Fruit fly (Drosophila melanogaster) whole organism, embryonic: ENCODE measurements around the gene CG4017.

Experiments used
- Adf1 ChIP-seq: fragments of 200-800 bp; sonication (Bioruptor generic); IDR thresholded peaks from 2 replicates; pipeline ENCODE4 v1.3.6; 2022; ENCODE audit warnings: missing biosample characterization, missing genetic modification characterization
- Atf3 ChIP-seq: fragments of 200-800 bp; sonication (Bioruptor generic); optimal IDR thresholded peaks from 3 replicates; lab custom pipeline; 2016; ENCODE audit warnings: missing biosample characterization, missing genetic modification characterization
- BEAF-32 ChIP-seq: fragments of 200-800 bp; sonication (Bioruptor generic); optimal IDR thresholded peaks from 3 replicates; lab custom pipeline; 2017; ENCODE audit warnings: missing biosample characterization, missing genetic modification characterization, mild to moderate bottlenecking, moderate library complexity, missing genetic modification reagents
- CG10274 ChIP-seq: fragments of 200-800 bp; sonication (Bioruptor generic); optimal IDR thresholded peaks from 3 replicates; lab custom pipeline; 2017; ENCODE audit warnings: missing biosample characterization, mild to moderate bottlenecking, missing genetic modification characterization
- CG10462 ChIP-seq: fragments of 200-800 bp; sonication (Bioruptor generic); optimal IDR thresholded peaks from 2 replicates; lab custom pipeline; 2016; ENCODE audit warnings: missing biosample characterization, missing genetic modification characterization
- CG12219 ChIP-seq: fragments of 200-800 bp; sonication (Bioruptor generic); optimal IDR thresholded peaks from 3 replicates; lab custom pipeline; 2018; ENCODE audit warnings: missing biosample characterization, mild to moderate bottlenecking, missing genetic modification characterization
- CG12299 ChIP-seq: fragments of 200-800 bp; sonication (Bioruptor generic); optimal IDR thresholded peaks from 2 replicates; lab custom pipeline; 2018; ENCODE audit warnings: missing biosample characterization, mild to moderate bottlenecking, missing genetic modification characterization
- CG1233 ChIP-seq: fragments of 200-800 bp; sonication (Bioruptor generic); optimal IDR thresholded peaks from 4 replicates; lab custom pipeline; 2018; ENCODE audit warnings: missing biosample characterization, mild to moderate bottlenecking, missing genetic modification characterization
- CG13123 ChIP-seq: fragments of 200-800 bp; sonication (Bioruptor generic); optimal IDR thresholded peaks from 2 replicates; lab custom pipeline; 2016; ENCODE audit warnings: missing biosample characterization, missing genetic modification characterization
- CG14710 ChIP-seq: fragments of 200-800 bp; sonication (Bioruptor generic); optimal IDR thresholded peaks from 3 replicates; lab custom pipeline; 2019; ENCODE audit warnings: missing biosample characterization, mild to moderate bottlenecking, missing genetic modification characterization, moderate library complexity
- CG15601 ChIP-seq: fragments of 200-800 bp; sonication (Bioruptor generic); optimal IDR thresholded peaks from 3 replicates; lab custom pipeline; 2019; ENCODE audit warnings: missing biosample characterization, mild to moderate bottlenecking, missing genetic modification characterization, moderate library complexity
- CG17186 ChIP-seq: fragments of 200-800 bp; sonication (Bioruptor generic); optimal IDR thresholded peaks from 3 replicates; lab custom pipeline; 2017; ENCODE audit warnings: missing biosample characterization, missing genetic modification reagents, missing genetic modification characterization
- CG17361 ChIP-seq: fragments of 200-800 bp; sonication (Bioruptor generic); IDR thresholded peaks from 3 replicates; pipeline ENCODE4 v1.3.6; 2022; ENCODE audit warnings: missing biosample characterization, missing genetic modification characterization
- CG17385 ChIP-seq: fragments of 200-800 bp; sonication (Bioruptor generic); optimal IDR thresholded peaks from 3 replicates; lab custom pipeline; 2018; ENCODE audit warnings: missing biosample characterization, mild to moderate bottlenecking, missing genetic modification characterization
- CG17612 ChIP-seq: fragments of 200-800 bp; sonication (Bioruptor generic); IDR thresholded peaks from 2 replicates; pipeline ENCODE4 v1.3.6; 2022; ENCODE audit warnings: missing biosample characterization, missing genetic modification characterization
- CG2199 ChIP-seq: fragments of 200-800 bp; sonication (Bioruptor generic); IDR thresholded peaks from 3 replicates; pipeline ENCODE4 v1.3.6; 2022; ENCODE audit warnings: missing biosample characterization, missing genetic modification characterization
- CG31365 ChIP-seq: fragments of 200-800 bp; sonication (Bioruptor generic); optimal IDR thresholded peaks from 2 replicates; lab custom pipeline; 2018; ENCODE audit warnings: missing biosample characterization, mild to moderate bottlenecking, missing genetic modification characterization
- CG31441 ChIP-seq: fragments of 200-800 bp; sonication (Bioruptor generic); IDR thresholded peaks from 2 replicates; pipeline ENCODE4 v1.3.6; 2022; ENCODE audit warnings: missing biosample characterization, missing genetic modification characterization
- CG34376 ChIP-seq: fragments of 200-800 bp; sonication (Bioruptor generic); optimal IDR thresholded peaks from 2 replicates; lab custom pipeline; 2018; ENCODE audit warnings: missing biosample characterization, mild to moderate bottlenecking, missing genetic modification characterization
- CG3838 ChIP-seq: fragments of 200-800 bp; sonication (Bioruptor generic); optimal IDR thresholded peaks from 3 replicates; lab custom pipeline; 2016; ENCODE audit warnings: missing biosample characterization, missing genetic modification characterization
- CG42726 ChIP-seq: fragments of 200-800 bp; sonication (Bioruptor generic); IDR thresholded peaks from 2 replicates; pipeline ENCODE4 v1.3.6; 2022; ENCODE audit warnings: missing biosample characterization, missing genetic modification characterization; ENCODE audit not compliant: partially characterized antibody
- CG4617 ChIP-seq: fragments of 200-800 bp; sonication (Bioruptor generic); optimal IDR thresholded peaks from 3 replicates; lab custom pipeline; 2016; ENCODE audit warnings: missing biosample characterization, missing genetic modification characterization, borderline replicate concordance
- CG8388 ChIP-seq: fragments of 200-800 bp; sonication (Bioruptor generic); optimal IDR thresholded peaks from 2 replicates; lab custom pipeline; 2019; ENCODE audit warnings: missing biosample characterization, mild to moderate bottlenecking, missing genetic modification characterization, moderate library complexity
- D ChIP-seq, 2 experiments: fragments of 200-800 bp in 1 of 2; fragments of >200 bp in 1 of 2; sonication (Bioruptor generic) in 1 of 2; optimal IDR thresholded peaks; 2 replicates in 1 of 2; 3 replicates in 1 of 2; lab custom pipeline; 2017; ENCODE audit warnings: mild to moderate bottlenecking in 1 of 2, missing biosample characterization in 1 of 2, missing genetic modification characterization in 1 of 2, missing genetic modification reagents in 1 of 2
- Dfd ChIP-seq, 2 experiments: fragments of >200 bp; optimal IDR thresholded peaks; 2 replicates each; lab custom pipeline; 2017; ENCODE audit warnings: missing biosample characterization in 2 of 2, missing genetic modification characterization in 2 of 2
- Dp ChIP-seq: fragments of 200-800 bp; sonication (Bioruptor generic); optimal IDR thresholded peaks from 2 replicates; lab custom pipeline; 2018; ENCODE audit warnings: missing biosample characterization, mild to moderate bottlenecking, missing genetic modification characterization, moderate library complexity
- Drgx ChIP-seq: fragments of 200-800 bp; sonication (Bioruptor generic); IDR thresholded peaks from 2 replicates; pipeline ENCODE4 v1.3.6; 2022; ENCODE audit warnings: missing biosample characterization, missing genetic modification characterization
- Hmr ChIP-seq: fragments of 200-800 bp; sonication (Bioruptor generic); optimal IDR thresholded peaks from 3 replicates; lab custom pipeline; 2017; ENCODE audit warnings: mild to moderate bottlenecking, missing biosample characterization, missing genetic modification reagents, missing genetic modification characterization
- Mrtf ChIP-seq: fragments of 200-800 bp; sonication (Bioruptor generic); IDR thresholded peaks from 3 replicates; pipeline ENCODE4 v1.3.6; 2022; ENCODE audit warnings: missing biosample characterization, missing genetic modification characterization
- Myb ChIP-seq: fragments of 200-800 bp; sonication (Bioruptor generic); optimal IDR thresholded peaks from 2 replicates; lab custom pipeline; 2016; ENCODE audit warnings: missing biosample characterization, missing genetic modification characterization
- Nf-YA ChIP-seq: fragments of 200-800 bp; sonication (Bioruptor generic); IDR thresholded peaks from 2 replicates; pipeline ENCODE4 v1.3.6; 2022; ENCODE audit warnings: missing biosample characterization, missing genetic modification characterization
- cas ChIP-seq: fragments of 200-800 bp; sonication (Bioruptor generic); IDR thresholded peaks from 2 replicates; pipeline ENCODE4 v1.3.6; 2022; ENCODE audit warnings: missing biosample characterization, missing genetic modification characterization
- chinmo ChIP-seq: fragments of 200-800 bp; sonication (Bioruptor generic); IDR thresholded peaks from 4 replicates; pipeline ENCODE4 v1.3.6; 2022; ENCODE audit warnings: missing biosample characterization, missing genetic modification characterization; ENCODE audit not compliant: partially characterized antibody
- dan ChIP-seq: fragments of 200-800 bp; sonication (Bioruptor generic); IDR thresholded peaks from 2 replicates; pipeline ENCODE4 v1.3.6; 2022; ENCODE audit warnings: missing biosample characterization, missing genetic modification characterization
- emc ChIP-seq: fragments of 200-800 bp; sonication (Bioruptor generic); optimal IDR thresholded peaks from 2 replicates; lab custom pipeline; 2016; ENCODE audit warnings: missing biosample characterization, missing genetic modification characterization
- fu2 ChIP-seq: fragments of 200-800 bp; sonication (Bioruptor generic); optimal IDR thresholded peaks from 2 replicates; lab custom pipeline; 2016; ENCODE audit warnings: missing biosample characterization, missing genetic modification characterization
- gt ChIP-seq: fragments of 200-800 bp; sonication (Bioruptor generic); IDR thresholded peaks from 2 replicates; pipeline ENCODE4 v1.3.6; 2022; ENCODE audit warnings: missing biosample characterization, missing genetic modification characterization
- hkb ChIP-seq, 2 experiments: fragments of 200-800 bp in 1 of 2; fragments of >200 bp in 1 of 2; sonication (Bioruptor generic) in 1 of 2; IDR thresholded peaks in 1 of 2; optimal IDR thresholded peaks in 1 of 2; 2 replicates each; pipeline versions ENCODE4 v1.3.6 to Lab custom; 2017 to 2022; ENCODE audit warnings: missing biosample characterization in 1 of 2, missing genetic modification characterization in 1 of 2
- kay ChIP-seq: fragments of 200-800 bp; sonication (Bioruptor generic); optimal IDR thresholded peaks from 2 replicates; lab custom pipeline; 2016; ENCODE audit warnings: missing biosample characterization, missing genetic modification characterization
- lmd ChIP-seq: fragments of 200-800 bp; sonication (Bioruptor generic); IDR thresholded peaks from 2 replicates; pipeline ENCODE4 v1.3.6; 2022; ENCODE audit warnings: missing biosample characterization, missing genetic modification characterization
- lola ChIP-seq, 3 experiments: fragments of >200 bp in 2 of 3; fragments of 200-800 bp in 1 of 3; sonication (Bioruptor generic) in 1 of 3; optimal IDR thresholded peaks; 2 replicates each; lab custom pipeline; 2017 to 2019; ENCODE audit warnings: missing biosample characterization in 3 of 3, missing genetic modification characterization in 3 of 3, mild to moderate bottlenecking in 1 of 3, moderate library complexity in 1 of 3
- nom ChIP-seq: fragments of 200-800 bp; sonication (Bioruptor generic); optimal IDR thresholded peaks from 2 replicates; lab custom pipeline; 2017; ENCODE audit warnings: missing biosample characterization, missing genetic modification characterization, mild to moderate bottlenecking, moderate library complexity, missing genetic modification reagents
- onecut ChIP-seq: fragments of 200-800 bp; sonication (Bioruptor generic); IDR thresholded peaks from 2 replicates; pipeline ENCODE4 v1.3.6; 2022; ENCODE audit warnings: missing biosample characterization, missing genetic modification characterization
- otp ChIP-seq: fragments of 200-800 bp; sonication (Bioruptor generic); IDR thresholded peaks from 3 replicates; pipeline ENCODE4, ENCODE4 v1.3.6; 2022; ENCODE audit warnings: missing biosample characterization, missing genetic modification characterization
- pros ChIP-seq: fragments of 200-800 bp; sonication (Bioruptor generic); optimal IDR thresholded peaks from 3 replicates; lab custom pipeline; 2019; ENCODE audit warnings: missing biosample characterization, mild to moderate bottlenecking, missing genetic modification characterization, moderate library complexity
- schlank ChIP-seq: fragments of 200-800 bp; sonication (Bioruptor generic); optimal IDR thresholded peaks from 2 replicates; lab custom pipeline; 2018; ENCODE audit warnings: missing biosample characterization, mild to moderate bottlenecking, missing genetic modification characterization
- sens-2 ChIP-seq: fragments of 200-800 bp; sonication (Bioruptor generic); IDR thresholded peaks from 2 replicates; pipeline ENCODE4 v1.3.6; 2022; ENCODE audit warnings: missing biosample characterization, missing genetic modification characterization
- stc ChIP-seq: fragments of 200-800 bp; sonication (Bioruptor generic); IDR thresholded peaks from 2 replicates; pipeline ENCODE4 v1.3.6; 2022; ENCODE audit warnings: missing biosample characterization, missing genetic modification characterization
- stwl ChIP-seq: fragments of 200-800 bp; sonication (Bioruptor generic); optimal IDR thresholded peaks from 3 replicates; lab custom pipeline; 2018; ENCODE audit warnings: missing biosample characterization, mild to moderate bottlenecking, missing genetic modification characterization, moderate library complexity
- zf30C ChIP-seq: fragments of 200-800 bp; sonication (Bioruptor generic); optimal IDR thresholded peaks from 3 replicates; lab custom pipeline; 2018; ENCODE audit warnings: missing biosample characterization, mild to moderate bottlenecking, missing genetic modification characterization

CG4017 gene

DNA sequence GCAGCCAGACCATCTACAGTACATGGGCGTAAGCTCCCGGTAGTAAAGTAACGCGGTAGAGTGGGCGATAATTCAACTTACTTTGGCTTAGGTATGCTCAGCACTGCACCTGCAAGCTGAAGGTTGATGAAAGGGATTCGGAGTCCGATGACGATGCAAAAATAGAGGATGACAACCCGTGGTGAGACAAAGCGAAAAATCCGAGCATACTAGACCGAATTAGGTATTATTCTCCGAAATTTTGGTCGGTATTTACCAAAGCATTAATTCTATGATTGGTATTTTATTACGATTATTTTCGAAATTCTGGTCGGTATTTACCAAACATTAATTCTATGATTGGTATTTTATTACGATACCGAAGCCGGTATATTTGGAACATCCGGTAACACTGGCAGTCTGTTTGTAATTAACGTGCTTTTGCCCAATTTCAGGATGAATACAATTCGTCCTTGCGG, 23.7 kb downstream of the CG4017 start, which contains the start of gene CG4036 (continued):
- TF ChIP-seq Nf-YA (GFP tag; lab: Robert Waterston, UW) (no peak), Atf3 (GFP tag; lab: Kevin White, UChicago) (no peak), otp (no peak), fu2 (no peak), cas (GFP tag; lab: Robert Waterston, UW) (no peak), CG34376 (GFP tag; lab: Kevin White, UChicago) (no peak), CG13123 (GFP tag; lab: Kevin White, UChicago) (no peak), stc (no peak), nom (GFP tag; lab: Kevin White, UChicago) (peak; percentile 33), CG10462 (no peak), pros (GFP tag; lab: Kevin White, UChicago) (no peak), CG3838 (no peak), CG17612 (GFP tag; lab: Robert Waterston, UW) (no peak), schlank (tag; lab: Kevin White, UChicago) (no peak), chinmo (GFP tag; lab: Robert Waterston, UW) (0 out of 4 replicates have a peak, but pooled peaks have one; percentile 35), CG2199 (GFP tag; lab: Robert Waterston, UW) (0 out of 3 replicates have a peak, but pooled peaks have one; percentile 56), CG4617 (GFP tag; lab: Kevin White, UChicago) (peak; percentile 23), CG14710 (peak; percentile 24), CG15601 (tag; lab: Kevin White, UChicago) (peak; percentile 35), stwl (tag; lab: Kevin White, UChicago) (peak; percentile 85), CG1233 (GFP tag; lab: Kevin White, UChicago) (no peak), Dfd (GFP tag; optimal IDR thresholded peaks at IDR 0.05; lab: Kevin White, UChicago) (no peak), Drgx (GFP tag; lab: Robert Waterston, UW) (no peak), BEAF-32 (peak; percentile 52), CG31441 (no peak), CG17186 (GFP tag; lab: Kevin White, UChicago) (no peak), zf30C (GFP tag; lab: Kevin White, UChicago) (no peak), CG8388 (no peak), CG10274 (GFP tag; lab: Kevin White, UChicago) (no peak), Adf1 (no peak), lmd (GFP tag; lab: Robert Waterston, UW) (no peak), sens-2 (GFP tag; lab: Robert Waterston, UW) (no peak), CG12299 (tag; lab: Kevin White, UChicago) (no peak), CG17385 (GFP tag; lab: Kevin White, UChicago) (no peak), D (optimal IDR thresholded peaks at IDR 0.05; lab: Kevin White, UChicago) (peak; percentile 49), D (GFP tag; optimal IDR thresholded peaks at IDR 0.05; lab: Kevin White, UChicago) (no peak), emc (GFP tag; lab: Kevin White, UChicago) (no peak), onecut (GFP tag; lab: Robert Waterston, UW) (no peak), lola (GFP tag; optimal IDR thresholded peaks at IDR 0.05; lab: Kevin White, UChicago) (no peak), hkb (optimal IDR thresholded peaks at IDR 0.05; lab: Kevin White, UChicago) (peak; percentile 27), hkb (GFP tag; IDR thresholded peaks at IDR 0.05; lab: Robert Waterston, UW) (no peak), kay (GFP tag; lab: Kevin White, UChicago) (no peak), Mrtf (GFP tag; lab: Robert Waterston, UW) (no peak), dan (no peak), Dp (peak; percentile 41), gt (GFP tag; lab: Robert Waterston, UW) (no peak), CG12219 (no peak), Myb (GFP tag; lab: Kevin White, UChicago) (peak; percentile 93), CG42726 (no peak), Hmr (GFP tag; lab: Kevin White, UChicago) (peak; percentile 51), CG17361 (GFP tag; lab: Robert Waterston, UW) (no peak), CG31365 (no peak)
